Worm (Caenorhabditis elegans) whole organism, young adult: ENCODE results near the gene atgp-2.

Experiments
- B0019.2 ChIP-seq: fragments of 200-800 bp; sonication (Bioruptor generic); conservative IDR thresholded peaks from 2 replicates; pipeline ENCODE4 v1.3.6; 2022; ENCODE audit warnings: missing genetic modification reagents, missing genetic modification characterization, missing compliant biosample characterization
- C06A6.2 ChIP-seq: fragments of 200-800 bp; sonication (Bioruptor generic); conservative IDR thresholded peaks from 2 replicates; pipeline ENCODE4 v1.3.6; 2022; ENCODE audit warnings: missing genetic modification characterization, missing compliant biosample characterization
- F22D6.2 ChIP-seq: sonication (generic microtip); optimal IDR thresholded peaks from 2 replicates; lab custom pipeline; 2016; ENCODE audit warnings: mild to moderate bottlenecking, missing genetic modification characterization, missing compliant biosample characterization
- F33H1.4 ChIP-seq: fragments of 200-800 bp; sonication (Bioruptor generic); IDR thresholded peaks from 2 replicates; pipeline ENCODE4 v1.3.6; 2022; ENCODE audit warnings: missing genetic modification reagents, missing genetic modification characterization, missing compliant biosample characterization
- F37B4.10 ChIP-seq: fragments of 200-800 bp; sonication (Bioruptor generic); IDR thresholded peaks from 2 replicates; pipeline ENCODE4 v1.3.6; 2022; ENCODE audit warnings: missing genetic modification characterization, missing compliant biosample characterization
- F49E8.2 ChIP-seq: sonication (generic microtip); optimal IDR thresholded peaks from 3 replicates; lab custom pipeline; 2017; ENCODE audit warnings: missing genetic modification characterization, mild to moderate bottlenecking, missing compliant biosample characterization, antibody characterized with exemption, moderate library complexity; ENCODE audit not compliant: insufficient read depth
- F52B5.7 ChIP-seq: sonication (generic microtip); optimal IDR thresholded peaks from 2 replicates; lab custom pipeline; 2016; ENCODE audit warnings: mild to moderate bottlenecking, missing genetic modification characterization, missing compliant biosample characterization
- F57C9.4 ChIP-seq: sonication (generic microtip); optimal IDR thresholded peaks from 2 replicates; lab custom pipeline; 2017; ENCODE audit warnings: mild to moderate bottlenecking, missing genetic modification characterization, missing compliant biosample characterization
- K11D2.4 ChIP-seq: fragments of 200-800 bp; sonication (Bioruptor generic); IDR thresholded peaks from 2 replicates; pipeline ENCODE4 v1.3.6; 2022; ENCODE audit warnings: missing genetic modification reagents, missing genetic modification characterization, missing compliant biosample characterization
- K12H6.12 ChIP-seq: fragments of 200-800 bp; sonication (Bioruptor generic); optimal IDR thresholded peaks from 2 replicates; lab custom pipeline; 2018; ENCODE audit warnings: mild to moderate bottlenecking, missing genetic modification characterization, missing compliant biosample characterization
- Y67H2A.10 ChIP-seq: fragments of 200-800 bp; sonication (Bioruptor generic); conservative IDR thresholded peaks from 2 replicates; pipeline ENCODE4 v1.3.6; 2022; ENCODE audit warnings: missing genetic modification reagents, missing genetic modification characterization, missing compliant biosample characterization
- atf-7 ChIP-seq: sonication (generic microtip); optimal IDR thresholded peaks from 2 replicates; lab custom pipeline; 2017; ENCODE audit warnings: mild to moderate bottlenecking, missing genetic modification characterization, missing compliant biosample characterization
- attf-3 ChIP-seq: fragments of 200-800 bp; sonication (Bioruptor generic); conservative IDR thresholded peaks from 2 replicates; pipeline ENCODE4 v1.3.6; 2022; ENCODE audit warnings: missing genetic modification reagents, missing genetic modification characterization, missing compliant biosample characterization
- attf-5 ChIP-seq: fragments of 200-800 bp; sonication (Bioruptor generic); optimal IDR thresholded peaks from 2 replicates; lab custom pipeline; 2018; ENCODE audit warnings: mild to moderate bottlenecking, missing genetic modification characterization, missing compliant biosample characterization
- bed-1 ChIP-seq: fragments of 200-800 bp; sonication (Bioruptor generic); IDR thresholded peaks from 2 replicates; pipeline ENCODE4 v1.3.6; 2022; ENCODE audit warnings: missing genetic modification reagents, missing genetic modification characterization, missing compliant biosample characterization
- cebp-2 ChIP-seq: fragments of 200-800 bp; sonication (Bioruptor generic); IDR thresholded peaks from 2 replicates; pipeline ENCODE4 v1.3.6; 2022; ENCODE audit warnings: missing genetic modification characterization, missing compliant biosample characterization
- ceh-58 ChIP-seq: fragments of 200-800 bp; sonication (Bioruptor generic); IDR thresholded peaks from 2 replicates; pipeline ENCODE4 v1.3.6; 2022; ENCODE audit warnings: missing genetic modification characterization, missing compliant biosample characterization
- die-1 ChIP-seq: sonication (generic microtip); optimal IDR thresholded peaks from 2 replicates; lab custom pipeline; 2016; ENCODE audit warnings: missing genotype, mild to moderate bottlenecking, missing genetic modification characterization, missing compliant biosample characterization
- egl-18 ChIP-seq: fragments of 200-800 bp; sonication (Bioruptor generic); IDR thresholded peaks from 2 replicates; pipeline ENCODE4 v1.3.6; 2022; ENCODE audit warnings: missing genetic modification reagents, missing genetic modification characterization, missing compliant biosample characterization
- ets-4 ChIP-seq: fragments of 200-800 bp; sonication (Bioruptor generic); optimal IDR thresholded peaks from 2 replicates; lab custom pipeline; 2018; ENCODE audit warnings: mild to moderate bottlenecking, missing genetic modification characterization, missing compliant biosample characterization
- him-1 ChIP-seq: sonication (generic microtip); optimal IDR thresholded peaks from 2 replicates; lab custom pipeline; 2016; ENCODE audit warnings: missing genotype, missing genetic modification reagents, missing genetic modification characterization, missing compliant biosample characterization
- lag-1 ChIP-seq: fragments of 200-800 bp; sonication (Bioruptor generic); IDR thresholded peaks from 2 replicates; pipeline ENCODE4 v1.3.6; 2022; ENCODE audit warnings: missing genetic modification reagents, missing genetic modification characterization, missing compliant biosample characterization
- madf-10 ChIP-seq: sonication (generic microtip); optimal IDR thresholded peaks from 2 replicates; lab custom pipeline; 2016; ENCODE audit warnings: mild to moderate bottlenecking, missing genetic modification characterization, missing compliant biosample characterization
- mel-28 ChIP-seq: sonication (generic microtip); optimal IDR thresholded peaks from 2 replicates; lab custom pipeline; 2016; ENCODE audit warnings: borderline replicate concordance, mild to moderate bottlenecking, missing genetic modification characterization, missing compliant biosample characterization
- mes-4 ChIP-seq: sonication (generic microtip); optimal IDR thresholded peaks from 2 replicates; lab custom pipeline; 2016; ENCODE audit warnings: missing genotype, missing genetic modification characterization, missing compliant biosample characterization
- mxl-1 ChIP-seq: sonication (generic microtip); optimal IDR thresholded peaks from 2 replicates; lab custom pipeline; 2016; ENCODE audit warnings: missing genetic modification characterization, missing compliant biosample characterization
- nhr-179 ChIP-seq: sonication (generic microtip); optimal IDR thresholded peaks from 2 replicates; lab custom pipeline; 2016; ENCODE audit warnings: mild to moderate bottlenecking, missing genetic modification characterization, missing compliant biosample characterization
- nhr-27 ChIP-seq: fragments of 200-800 bp; sonication (Bioruptor generic); optimal IDR thresholded peaks from 2 replicates; lab custom pipeline; 2018; ENCODE audit warnings: mild to moderate bottlenecking, missing genetic modification characterization, moderate library complexity, missing compliant biosample characterization
- nhr-80 ChIP-seq: sonication (generic microtip); optimal IDR thresholded peaks from 2 replicates; lab custom pipeline; 2016; ENCODE audit warnings: missing genetic modification characterization, missing compliant biosample characterization
- snpc-1.1 ChIP-seq: sonication (generic microtip); optimal IDR thresholded peaks from 2 replicates; lab custom pipeline; 2017; ENCODE audit warnings: missing genetic modification characterization, mild to moderate bottlenecking, missing compliant biosample characterization, antibody characterized with exemption, moderate library complexity, missing genotype, missing genetic modification reagents; ENCODE audit not compliant: insufficient read depth
- snpc-1.3 ChIP-seq: sonication (generic microtip); optimal IDR thresholded peaks from 2 replicates; lab custom pipeline; 2017; ENCODE audit warnings: missing genetic modification characterization, mild to moderate bottlenecking, missing compliant biosample characterization, antibody characterized with exemption, moderate library complexity, missing genotype, missing genetic modification reagents; ENCODE audit not compliant: insufficient read depth
- snpc-4 ChIP-seq, 5 experiments: fragments of 150-350 bp in 1 of 5; sonication (generic microtip) in 4 of 5; optimal IDR thresholded peaks; 2 replicates each; lab custom pipeline; 2014 to 2018; ENCODE audit warnings: missing genetic modification characterization in 5 of 5, missing biosample characterization in 3 of 5, antibody characterized with exemption in 2 of 5, mild to moderate bottlenecking in 2 of 5, missing compliant biosample characterization in 2 of 5, missing genotype in 2 of 5, moderate library complexity in 2 of 5, missing genetic modification reagents in 1 of 5
- somi-1 ChIP-seq: fragments of 200-800 bp; sonication (Bioruptor generic); optimal IDR thresholded peaks from 2 replicates; lab custom pipeline; 2018; ENCODE audit warnings: mild to moderate bottlenecking, missing genetic modification characterization, missing compliant biosample characterization
- tlf-1 ChIP-seq: fragments of 200-800 bp; sonication (Bioruptor generic); optimal IDR thresholded peaks from 2 replicates; lab custom pipeline; 2018; ENCODE audit warnings: mild to moderate bottlenecking, missing genetic modification characterization, missing compliant biosample characterization
- unc-130 ChIP-seq: sonication (generic microtip); optimal IDR thresholded peaks from 2 replicates; lab custom pipeline; 2016; ENCODE audit warnings: missing genetic modification reagents, missing genetic modification characterization, missing compliant biosample characterization
- unc-62 ChIP-seq: fragments of 150-350 bp; optimal IDR thresholded peaks from 2 replicates; lab custom pipeline; 2014; ENCODE audit warnings: missing biosample characterization, missing genetic modification reagents, missing genetic modification characterization
- zfh-2 ChIP-seq: fragments of 200-800 bp; sonication (Bioruptor generic); conservative IDR thresholded peaks from 2 replicates; pipeline ENCODE4 v1.3.6; 2022; ENCODE audit warnings: missing genetic modification reagents, missing genetic modification characterization, missing compliant biosample characterization
- zim-3 ChIP-seq: sonication (generic microtip); optimal IDR thresholded peaks from 2 replicates; lab custom pipeline; 2017; ENCODE audit warnings: mild to moderate bottlenecking, missing genetic modification characterization, moderate library complexity, missing compliant biosample characterization
- ztf-18 ChIP-seq: sonication (generic microtip); optimal IDR thresholded peaks from 2 replicates; lab custom pipeline; 2016; ENCODE audit warnings: missing genotype, mild to moderate bottlenecking, missing genetic modification characterization, missing compliant biosample characterization
- ztf-25 ChIP-seq: fragments of 200-800 bp; sonication (Bioruptor generic); IDR thresholded peaks from 2 replicates; pipeline ENCODE4 v1.3.6; 2022; ENCODE audit warnings: missing genetic modification reagents, missing genetic modification characterization, missing compliant biosample characterization
- ztf-26 ChIP-seq: sonication (generic microtip); optimal IDR thresholded peaks from 2 replicates; lab custom pipeline; 2017; ENCODE audit warnings: missing genetic modification characterization, missing compliant biosample characterization
- ztf-3 ChIP-seq: fragments of 200-800 bp; sonication (Bioruptor generic); optimal IDR thresholded peaks from 2 replicates; lab custom pipeline; 2018; ENCODE audit warnings: mild to moderate bottlenecking, missing genetic modification characterization, missing compliant biosample characterization
- ztf-6 ChIP-seq: fragments of 200-800 bp; sonication (Bioruptor generic); IDR thresholded peaks from 2 replicates; pipeline ENCODE4 v1.3.6; 2022; ENCODE audit warnings: missing genetic modification reagents, missing genetic modification characterization, missing compliant biosample characterization

The atgp-2 gene

ce11 chrII:14672095-14672494 lies 28.2 kb upstream of the atgp-2 start:
- TF ChIP-seq zfh-2, result no peak
- no peak for TF ChIP-seq zim-3 (tag; lab: Kevin White, UChicago)
- no peak for TF ChIP-seq K11D2.4 (GFP tag; lab: Robert Waterston, UW)
- no peak for TF ChIP-seq ztf-26 (tag; lab: Kevin White, UChicago)
- TF ChIP-seq C06A6.2 (GFP tag; lab: Robert Waterston, UW), result no peak
- TF ChIP-seq nhr-80, result no peak
- TF ChIP-seq attf-3 (GFP tag; lab: Robert Waterston, UW), result no peak
- TF ChIP-seq ztf-18, result no peak
- TF ChIP-seq mel-28 (tag; lab: Kevin White, UChicago), result no peak
- TF ChIP-seq ets-4 (GFP tag; lab: Kevin White, UChicago), result no peak
- TF ChIP-seq atf-7, result no peak
- no peak for TF ChIP-seq snpc-1.3 (tag; lab: Kevin White, UChicago)
- TF ChIP-seq F49E8.2 (tag; lab: Kevin White, UChicago), result no peak
- TF ChIP-seq mes-4, result no peak
- no peak for TF ChIP-seq ztf-6 (GFP tag; lab: Robert Waterston, UW)
- TF ChIP-seq egl-18, result no peak
- TF ChIP-seq bed-1 (GFP tag; lab: Robert Waterston, UW), result no peak
- TF ChIP-seq F52B5.7 (tag; lab: Kevin White, UChicago), result no peak
- no peak for TF ChIP-seq cebp-2
- no peak for TF ChIP-seq F22D6.2 (tag; lab: Kevin White, UChicago)

- TF ChIP-seq attf-5 (no peak), unc-62 (no peak), ztf-25 (GFP tag; lab: Robert Waterston, UW) (no peak), somi-1 (no peak), F57C9.4 (no peak), nhr-80 (no peak), F33H1.4 (GFP tag; lab: Robert Waterston, UW) (no peak), unc-130 (GFP tag; lab: Kevin White, UChicago) (no peak), attf-3 (GFP tag; lab: Robert Waterston, UW) (no peak), nhr-27 (tag; lab: Kevin White, UChicago) (no peak), snpc-4 (GFP tag; optimal IDR thresholded peaks at IDR 0.05; lab: Kevin White, UChicago) (no peak), snpc-4 (tag; optimal IDR thresholded peaks at IDR 0.05; lab: Kevin White, UChicago) (no peak), ztf-3 (GFP tag; lab: Kevin White, UChicago) (no peak), tlf-1 (GFP tag; lab: Kevin White, UChicago) (no peak), nhr-179 (tag; lab: Kevin White, UChicago) (no peak), B0019.2 (GFP tag; lab: Robert Waterston, UW) (no peak), snpc-1.3 (tag; lab: Kevin White, UChicago) (no peak), F37B4.10 (no peak), madf-10 (tag; lab: Kevin White, UChicago) (no peak), Y67H2A.10 (GFP tag; lab: Robert Waterston, UW) (no peak)
These were observed 26.3 kb upstream of the atgp-2 start for ce11 chrII:14670175-14670574.

DNA sequence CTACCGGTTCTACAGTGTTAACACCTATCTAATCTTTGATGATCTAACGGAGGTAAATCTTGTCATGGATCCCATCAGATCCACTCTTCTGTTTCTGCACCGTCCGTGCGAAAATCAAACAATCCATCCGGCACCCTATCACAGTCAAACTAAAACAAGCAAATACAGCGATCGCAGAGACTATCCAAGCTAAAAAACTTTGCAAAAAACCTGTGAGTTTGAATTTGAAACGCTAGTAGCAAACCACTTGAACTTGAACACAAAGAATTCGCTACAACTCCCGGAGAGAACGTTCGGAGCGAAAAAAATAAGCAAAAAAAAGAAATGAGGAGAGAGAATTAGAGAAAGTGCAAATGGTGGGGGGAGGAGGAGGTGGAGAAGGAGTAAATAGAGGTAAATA lies 24.7 kb upstream of the atgp-2 start:
- TF ChIP-seq K12H6.12 (tag; lab: Kevin White, UChicago), result no peak
- no peak for TF ChIP-seq attf-3 (GFP tag; lab: Robert Waterston, UW)
- TF ChIP-seq F52B5.7 (tag; lab: Kevin White, UChicago), result no peak
- no peak for TF ChIP-seq mxl-1 (tag; lab: Kevin White, UChicago)
- TF ChIP-seq Y67H2A.10 (GFP tag; lab: Robert Waterston, UW), result no peak
- no peak for TF ChIP-seq lag-1 (GFP tag; lab: Robert Waterston, UW)
- TF ChIP-seq snpc-1.3 (tag; lab: Kevin White, UChicago), result no peak
- TF ChIP-seq ceh-58 (GFP tag; lab: Robert Waterston, UW), result no peak
- TF ChIP-seq him-1, result no peak
- no peak for TF ChIP-seq snpc-1.1 (tag; lab: Kevin White, UChicago)
- no peak for TF ChIP-seq nhr-27 (tag; lab: Kevin White, UChicago)
- TF ChIP-seq B0019.2 (GFP tag; lab: Robert Waterston, UW), result no peak
- no peak for TF ChIP-seq die-1 (tag; lab: Kevin White, UChicago)
